Worm (Caenorhabditis elegans) whole organism, midembryonic: ENCODE data around the gene F25B3.4.

ENCODE experiments used
- T22C8.4 ChIP-seq: fragments of 200-800 bp; sonication (Bioruptor generic); IDR thresholded peaks from 2 replicates; pipeline ENCODE4 v1.3.6; 2022; ENCODE audit warnings: missing genetic modification characterization, missing compliant biosample characterization
- cog-1 ChIP-seq: sonication (generic microtip); optimal IDR thresholded peaks from 2 replicates; lab custom pipeline; 2016; ENCODE audit warnings: missing genetic modification characterization, missing compliant biosample characterization
- flt-1 ChIP-seq: fragments of 200-800 bp; sonication (Bioruptor generic); IDR thresholded peaks from 2 replicates; pipeline ENCODE4 v1.3.6; 2022; ENCODE audit warnings: missing genetic modification characterization, missing compliant biosample characterization
- med-1 ChIP-seq: sonication (generic microtip); optimal IDR thresholded peaks from 2 replicates; lab custom pipeline; 2017; ENCODE audit warnings: missing genetic modification characterization, mild to moderate bottlenecking, missing compliant biosample characterization, antibody characterized with exemption, missing genetic modification reagents; ENCODE audit not compliant: insufficient read depth
- tab-1 ChIP-seq: fragments of 200-800 bp; sonication (Bioruptor generic); IDR thresholded peaks from 2 replicates; pipeline ENCODE4 v1.3.6; 2022; ENCODE audit warnings: missing genetic modification characterization, missing compliant biosample characterization
- ztf-23 ChIP-seq: fragments of 200-800 bp; sonication (Bioruptor generic); IDR thresholded peaks from 2 replicates; pipeline ENCODE4 v1.3.6; 2022; ENCODE audit warnings: missing genetic modification reagents, missing genetic modification characterization, missing compliant biosample characterization

DNA sequence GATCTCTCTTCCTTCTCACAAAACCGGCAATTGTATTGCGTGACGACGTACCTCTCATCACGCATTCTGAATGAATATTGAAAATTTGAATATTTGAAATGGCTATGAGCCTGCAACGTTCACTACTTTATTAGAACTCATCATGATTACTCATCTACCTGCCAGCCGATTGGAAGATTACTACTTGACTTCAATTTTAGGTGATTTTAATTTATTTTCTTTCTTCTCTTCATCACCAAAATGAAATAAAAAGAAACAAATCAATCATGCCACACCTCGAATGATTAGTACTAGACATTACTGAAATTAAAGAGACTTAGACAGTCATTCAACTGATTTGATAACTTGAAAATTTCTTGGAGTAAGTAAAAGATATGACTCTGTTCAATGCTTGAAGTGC lies 15.7 kb upstream of the F25B3.4 start:
- TF ChIP-seq flt-1 (GFP tag; lab: Robert Waterston, UW) (no peak), ztf-23 (no peak), med-1 (GFP tag; lab: Kevin White, UChicago) (no peak), T22C8.4 (no peak), tab-1 (GFP tag; lab: Robert Waterston, UW) (no peak), cog-1 (tag; lab: Kevin White, UChicago) (no peak)
